Fruit fly (Drosophila melanogaster) whole organism, embryonic: ENCODE data around the gene Indy-2.

ENCODE experiments used
- Atf-2 ChIP-seq: fragments of 200-800 bp; sonication (Bioruptor generic); optimal IDR thresholded peaks from 2 replicates; lab custom pipeline; 2016; ENCODE audit warnings: missing biosample characterization, missing genetic modification characterization
- Atf6 ChIP-seq: fragments of 200-800 bp; sonication (Bioruptor generic); IDR thresholded peaks from 2 replicates; pipeline ENCODE4 v1.3.6; 2022; ENCODE audit warnings: missing biosample characterization, missing genetic modification characterization
- CG1024 ChIP-seq: fragments of 200-800 bp; sonication (Bioruptor generic); IDR thresholded peaks from 2 replicates; pipeline ENCODE4 v1.3.6; 2022; ENCODE audit warnings: missing biosample characterization, missing genetic modification characterization
- CG11247 ChIP-seq: fragments of 200-800 bp; sonication (Bioruptor generic); IDR thresholded peaks from 2 replicates; pipeline ENCODE4 v1.3.6; 2022; ENCODE audit warnings: missing biosample characterization, missing genetic modification characterization
- CG12236 ChIP-seq: fragments of 200-800 bp; sonication (Bioruptor generic); optimal IDR thresholded peaks from 2 replicates; lab custom pipeline; 2016; ENCODE audit warnings: missing biosample characterization, missing genetic modification characterization
- CG12299 ChIP-seq: fragments of 200-800 bp; sonication (Bioruptor generic); optimal IDR thresholded peaks from 2 replicates; lab custom pipeline; 2018; ENCODE audit warnings: missing biosample characterization, mild to moderate bottlenecking, missing genetic modification characterization
- CG12659 ChIP-seq: fragments of 200-800 bp; sonication (Bioruptor generic); optimal IDR thresholded peaks from 3 replicates; lab custom pipeline; 2017; ENCODE audit warnings: mild to moderate bottlenecking, missing biosample characterization, missing genetic modification reagents, missing genetic modification characterization
- CG14667 ChIP-seq: fragments of 200-800 bp; sonication (Bioruptor generic); IDR thresholded peaks from 2 replicates; pipeline ENCODE4 v1.3.6; 2022; ENCODE audit warnings: missing biosample characterization, missing genetic modification characterization
- CG14965 ChIP-seq: fragments of 200-800 bp; sonication (Bioruptor generic); optimal IDR thresholded peaks from 2 replicates; lab custom pipeline; 2016; ENCODE audit warnings: missing biosample characterization, missing genetic modification characterization, borderline replicate concordance
- CG15601 ChIP-seq: fragments of 200-800 bp; sonication (Bioruptor generic); optimal IDR thresholded peaks from 3 replicates; lab custom pipeline; 2019; ENCODE audit warnings: missing biosample characterization, mild to moderate bottlenecking, missing genetic modification characterization, moderate library complexity
- CG17186 ChIP-seq: fragments of 200-800 bp; sonication (Bioruptor generic); optimal IDR thresholded peaks from 3 replicates; lab custom pipeline; 2017; ENCODE audit warnings: missing biosample characterization, missing genetic modification reagents, missing genetic modification characterization
- CG17359 ChIP-seq: fragments of 200-800 bp; sonication (Bioruptor generic); optimal IDR thresholded peaks from 3 replicates; lab custom pipeline; 2018; ENCODE audit warnings: missing biosample characterization, mild to moderate bottlenecking, missing genetic modification characterization, moderate library complexity
- CG17385 ChIP-seq: fragments of 200-800 bp; sonication (Bioruptor generic); optimal IDR thresholded peaks from 3 replicates; lab custom pipeline; 2018; ENCODE audit warnings: missing biosample characterization, mild to moderate bottlenecking, missing genetic modification characterization
- CG31224 ChIP-seq: fragments of 200-800 bp; sonication (Bioruptor generic); IDR thresholded peaks from 2 replicates; pipeline ENCODE4 v1.3.6; 2022; ENCODE audit warnings: missing biosample characterization, missing genetic modification characterization
- CG33213 ChIP-seq: fragments of 200-800 bp; sonication (Bioruptor generic); optimal IDR thresholded peaks from 3 replicates; lab custom pipeline; 2016; ENCODE audit warnings: missing biosample characterization, missing genetic modification characterization
- CG3995 ChIP-seq: fragments of 200-800 bp; sonication (Bioruptor generic); optimal IDR thresholded peaks from 3 replicates; lab custom pipeline; 2016; ENCODE audit warnings: missing biosample characterization, missing genetic modification characterization
- CG43689 ChIP-seq: fragments of 200-800 bp; sonication (Bioruptor generic); IDR thresholded peaks from 2 replicates; pipeline ENCODE4 v1.3.6; 2022; ENCODE audit warnings: missing biosample characterization, missing genetic modification characterization
- CG4617 ChIP-seq: fragments of 200-800 bp; sonication (Bioruptor generic); optimal IDR thresholded peaks from 3 replicates; lab custom pipeline; 2016; ENCODE audit warnings: missing biosample characterization, missing genetic modification characterization, borderline replicate concordance
- CG4730 ChIP-seq: fragments of 200-800 bp; sonication (Bioruptor generic); IDR thresholded peaks from 2 replicates; pipeline ENCODE4 v1.3.6; 2022; ENCODE audit warnings: missing biosample characterization, missing genetic modification characterization
- CG4854 ChIP-seq: fragments of 200-800 bp; sonication (Bioruptor generic); optimal IDR thresholded peaks from 2 replicates; lab custom pipeline; 2016; ENCODE audit warnings: missing biosample characterization, missing genetic modification characterization, inconsistent platforms
- CG5180 ChIP-seq: fragments of 200-800 bp; sonication (Bioruptor generic); optimal IDR thresholded peaks from 3 replicates; lab custom pipeline; 2017; ENCODE audit warnings: missing biosample characterization, missing genetic modification characterization, mild to moderate bottlenecking, moderate library complexity, missing genetic modification reagents
- CG6791 ChIP-seq: fragments of 200-800 bp; sonication (Bioruptor generic); IDR thresholded peaks from 3 replicates; pipeline ENCODE4 v1.3.6; 2022; ENCODE audit warnings: missing biosample characterization, missing genetic modification characterization; ENCODE audit not compliant: partially characterized antibody
- CG7357 ChIP-seq: fragments of 200-800 bp; sonication (Bioruptor generic); IDR thresholded peaks from 3 replicates; pipeline ENCODE4 v1.3.6; 2022; ENCODE audit warnings: missing biosample characterization, missing genetic modification characterization
- CG7786 ChIP-seq: fragments of 200-800 bp; sonication (Bioruptor generic); optimal IDR thresholded peaks from 2 replicates; lab custom pipeline; 2016; ENCODE audit warnings: missing biosample characterization, missing genetic modification characterization
- CG9727 ChIP-seq: fragments of 200-800 bp; sonication (Bioruptor generic); optimal IDR thresholded peaks from 3 replicates; lab custom pipeline; 2017; ENCODE audit warnings: missing biosample characterization, mild to moderate bottlenecking, missing genetic modification characterization
- CoRest ChIP-seq: fragments of 200-800 bp; sonication (Bioruptor generic); optimal IDR thresholded peaks from 3 replicates; lab custom pipeline; 2018; ENCODE audit warnings: missing biosample characterization, mild to moderate bottlenecking, missing genetic modification characterization, moderate library complexity
- D19A ChIP-seq: fragments of 200-800 bp; optimal IDR thresholded peaks from 3 replicates; lab custom pipeline; 2019; ENCODE audit warnings: missing biosample characterization, mild to moderate bottlenecking, missing genetic modification characterization, moderate library complexity
- Doc2 ChIP-seq: fragments of 200-800 bp; sonication (Bioruptor generic); IDR thresholded peaks from 2 replicates; pipeline ENCODE4 v1.3.6; 2022; ENCODE audit warnings: missing biosample characterization, missing genetic modification characterization
- Doc3 ChIP-seq: fragments of 200-800 bp; sonication (Bioruptor generic); IDR thresholded peaks from 3 replicates; pipeline ENCODE4 v1.3.6; 2022; ENCODE audit warnings: missing biosample characterization, missing genetic modification characterization; ENCODE audit not compliant: partially characterized antibody
- E2f1 ChIP-seq: fragments of 200-800 bp; sonication (Bioruptor generic); IDR thresholded peaks from 2 replicates; pipeline ENCODE4 v1.3.6; 2022; ENCODE audit warnings: missing biosample characterization, missing genetic modification characterization
- Hsf ChIP-seq: fragments of 200-800 bp; sonication (Bioruptor generic); optimal IDR thresholded peaks from 3 replicates; lab custom pipeline; 2016; ENCODE audit warnings: missing biosample characterization, missing genetic modification characterization
- MTF-1 ChIP-seq: fragments of 200-800 bp; sonication (Bioruptor generic); optimal IDR thresholded peaks from 2 replicates; lab custom pipeline; 2018; ENCODE audit warnings: missing biosample characterization, mild to moderate bottlenecking, missing genetic modification characterization, borderline replicate concordance
- Max ChIP-seq: fragments of 200-800 bp; sonication (Bioruptor generic); optimal IDR thresholded peaks from 2 replicates; lab custom pipeline; 2016; ENCODE audit warnings: missing biosample characterization, mild to moderate bottlenecking, missing genetic modification characterization
- Med ChIP-seq: fragments of 200-800 bp; sonication (Bioruptor generic); peaks from one replicate; lab custom pipeline; 2016; ENCODE audit warnings: missing biosample characterization, missing genetic modification characterization, mild to moderate bottlenecking, inconsistent platforms, moderate library complexity
- Mrtf ChIP-seq: fragments of 200-800 bp; sonication (Bioruptor generic); IDR thresholded peaks from 3 replicates; pipeline ENCODE4 v1.3.6; 2022; ENCODE audit warnings: missing biosample characterization, missing genetic modification characterization
- Rfx ChIP-seq: fragments of 200-800 bp; sonication (Bioruptor generic); IDR thresholded peaks from 2 replicates; pipeline ENCODE4 v1.3.6; 2022; ENCODE audit warnings: missing biosample characterization, missing genetic modification characterization
- dati ChIP-seq: fragments of 200-800 bp; sonication (Bioruptor generic); IDR thresholded peaks from 2 replicates; pipeline ENCODE4 v1.3.6; 2022; ENCODE audit warnings: missing biosample characterization, missing genetic modification characterization
- dmrt99B ChIP-seq: fragments of 200-800 bp; sonication (Bioruptor generic); optimal IDR thresholded peaks from 2 replicates; lab custom pipeline; 2018; ENCODE audit warnings: missing biosample characterization, mild to moderate bottlenecking, missing genetic modification characterization, moderate library complexity
- ems ChIP-seq: fragments of 200-800 bp; sonication (Bioruptor generic); optimal IDR thresholded peaks from 3 replicates; lab custom pipeline; 2016; ENCODE audit warnings: missing biosample characterization, missing genetic modification characterization
- fu2 ChIP-seq: fragments of 200-800 bp; sonication (Bioruptor generic); optimal IDR thresholded peaks from 2 replicates; lab custom pipeline; 2016; ENCODE audit warnings: missing biosample characterization, missing genetic modification characterization
- grau ChIP-seq: fragments of 200-800 bp; optimal IDR thresholded peaks from 3 replicates; lab custom pipeline; 2019; ENCODE audit warnings: missing biosample characterization, mild to moderate bottlenecking, missing genetic modification characterization, moderate library complexity
- klu ChIP-seq: fragments of 200-800 bp; sonication (Bioruptor generic); IDR thresholded peaks from 2 replicates; pipeline ENCODE4 v1.3.6; 2022; ENCODE audit warnings: missing biosample characterization, missing genetic modification characterization
- lilli ChIP-seq: fragments of 200-800 bp; sonication (Bioruptor generic); optimal IDR thresholded peaks from 3 replicates; lab custom pipeline; 2016; ENCODE audit warnings: missing biosample characterization, missing genetic modification characterization
- mirr ChIP-seq: fragments of 200-800 bp; sonication (Bioruptor generic); optimal IDR thresholded peaks from 3 replicates; lab custom pipeline; 2018; ENCODE audit warnings: missing biosample characterization, mild to moderate bottlenecking, missing genetic modification characterization
- peb ChIP-seq: fragments of 200-800 bp; sonication (Bioruptor generic); IDR thresholded peaks from 2 replicates; pipeline ENCODE4 v1.3.6; 2022; ENCODE audit warnings: missing biosample characterization, missing genetic modification characterization
- phol ChIP-seq: fragments of 200-800 bp; sonication (Bioruptor generic); optimal IDR thresholded peaks from 3 replicates; lab custom pipeline; 2018; ENCODE audit warnings: missing biosample characterization, mild to moderate bottlenecking, missing genetic modification characterization, moderate library complexity
- sima ChIP-seq: fragments of 200-800 bp; sonication (Bioruptor generic); optimal IDR thresholded peaks from 2 replicates; lab custom pipeline; 2016; ENCODE audit warnings: missing biosample characterization, missing genetic modification characterization
- stwl ChIP-seq: fragments of 200-800 bp; sonication (Bioruptor generic); optimal IDR thresholded peaks from 3 replicates; lab custom pipeline; 2018; ENCODE audit warnings: missing biosample characterization, mild to moderate bottlenecking, missing genetic modification characterization, moderate library complexity
- tll ChIP-seq, 2 experiments: fragments of 200-800 bp in 1 of 2; fragments of >200 bp in 1 of 2; sonication (Bioruptor generic) in 1 of 2; optimal IDR thresholded peaks; 2 replicates each; lab custom pipeline; 2017 to 2019; ENCODE audit warnings: missing biosample characterization in 2 of 2, missing genetic modification characterization in 2 of 2, mild to moderate bottlenecking in 1 of 2, moderate library complexity in 1 of 2
- usp ChIP-seq: fragments of >200 bp; optimal IDR thresholded peaks from 2 replicates; lab custom pipeline; 2017; ENCODE audit warnings: missing biosample characterization, missing genetic modification characterization
- zfh2 ChIP-seq: fragments of 200-800 bp; sonication (Bioruptor generic); optimal IDR thresholded peaks from 2 replicates; lab custom pipeline; 2016; ENCODE audit warnings: missing biosample characterization, missing genetic modification characterization

Gene Indy-2

DNA sequence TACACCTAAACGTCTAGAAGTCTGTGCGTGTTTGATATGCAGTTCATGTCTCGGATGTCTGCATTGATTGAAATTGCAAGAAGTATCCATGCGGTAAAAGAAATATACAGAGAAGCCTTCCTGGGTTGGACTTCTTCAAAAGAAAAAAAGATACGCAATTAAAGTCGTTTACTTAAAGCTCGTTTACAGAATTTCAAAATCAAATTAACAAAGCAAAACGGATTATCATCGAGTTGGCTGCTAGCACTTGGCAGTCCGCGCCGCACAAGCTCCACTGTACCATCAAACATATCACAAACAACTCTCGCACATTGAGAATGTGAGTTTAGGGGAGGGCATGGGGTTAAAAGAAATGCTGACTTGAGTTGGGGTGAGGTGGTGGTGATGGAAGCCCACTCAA is 44.1 kb upstream of the Indy-2 start (continued):
- TF ChIP-seq D19A (tag; lab: Kevin White, UChicago) (peak; percentile 65), dati (GFP tag; lab: Robert Waterston, UW) (no peak), Doc2 (GFP tag; lab: Robert Waterston, UW) (no peak), CG14667 (GFP tag; lab: Robert Waterston, UW) (peak; percentile 63), CG17186 (GFP tag; lab: Kevin White, UChicago) (peak; percentile 57), fu2 (GFP tag; lab: Kevin White, UChicago) (no peak), peb (GFP tag; lab: Robert Waterston, UW) (peak; percentile 37; the same call in 1 of the 2 replicates), CG31224 (GFP tag; lab: Robert Waterston, UW) (no peak), ems (peak; percentile 23), CG17359 (tag; lab: Kevin White, UChicago) (peak; percentile 85), CG4854 (GFP tag; lab: Kevin White, UChicago) (peak; percentile 43), CG4730 (peak; percentile 65), CG14965 (GFP tag; lab: Kevin White, UChicago) (no peak), CG7357 (GFP tag; lab: Robert Waterston, UW) (peak; percentile 52; the same call in 1 of the 3 replicates), Mrtf (peak; percentile 74), Atf-2 (GFP tag; lab: Kevin White, UChicago) (peak; percentile 59), CoRest (tag; lab: Kevin White, UChicago) (peak; percentile 74), phol (tag; lab: Kevin White, UChicago) (peak; percentile 80), tll (GFP tag; optimal IDR thresholded peaks at IDR 0.05; lab: Kevin White, UChicago) (no peak), CG11247 (GFP tag; lab: Robert Waterston, UW) (peak; percentile 72), mirr (GFP tag; lab: Kevin White, UChicago) (no peak), MTF-1 (GFP tag; lab: Kevin White, UChicago) (no peak), CG9727 (peak; percentile 51), grau (peak; percentile 95), CG12299 (tag; lab: Kevin White, UChicago) (peak; percentile 43), sima (GFP tag; lab: Kevin White, UChicago) (no peak), Hsf (GFP tag; lab: Kevin White, UChicago) (peak; percentile 67), dmrt99B (tag; lab: Kevin White, UChicago) (peak; percentile 84), CG1024 (no peak), Atf6 (GFP tag; lab: Robert Waterston, UW) (peak; percentile 26; the same call in 1 of the 2 replicates), CG12659 (GFP tag; lab: Kevin White, UChicago) (peak; percentile 62), CG3995 (GFP tag; lab: Kevin White, UChicago) (no peak), CG5180 (GFP tag; lab: Kevin White, UChicago) (peak; percentile 51), Doc3 (GFP tag; lab: Robert Waterston, UW) (no peak), E2f1 (GFP tag; lab: Robert Waterston, UW) (peak; percentile 64), CG7786 (peak; percentile 61), CG6791 (GFP tag; lab: Robert Waterston, UW) (no peak), stwl (tag; lab: Kevin White, UChicago) (peak; percentile 27), CG43689 (no peak), klu (GFP tag; lab: Robert Waterston, UW) (0 out of 2 replicates have a peak, but pooled peaks have one; percentile 27), CG15601 (tag; lab: Kevin White, UChicago) (peak; percentile 80), CG33213 (GFP tag; lab: Kevin White, UChicago) (peak; percentile 43), Max (GFP tag; lab: Kevin White, UChicago) (peak; percentile 33), usp (GFP tag; lab: Kevin White, UChicago) (no peak), CG12236 (GFP tag; lab: Kevin White, UChicago) (peak; percentile 64), Rfx (GFP tag; lab: Robert Waterston, UW) (peak; percentile 59), lilli (GFP tag; lab: Kevin White, UChicago) (peak; percentile 61), Med (GFP tag; lab: Kevin White, UChicago) (peak; percentile 90), CG4617 (GFP tag; lab: Kevin White, UChicago) (peak; percentile 35), zfh2 (GFP tag; lab: Kevin White, UChicago) (no peak), CG17385 (GFP tag; lab: Kevin White, UChicago) (peak; percentile 66)
